Fruit fly (Drosophila melanogaster) whole organism, embryonic: Measurements from ENCODE around the gene Synd.
A peak's percentile ranks its signal among the peaks of the same experiment; 100 is the strongest.

Experiments used
- Abd-B ChIP-seq: fragments of 200-800 bp; sonication (Bioruptor generic); optimal IDR thresholded peaks from 2 replicates; lab custom pipeline; 2018; ENCODE audit warnings: missing biosample characterization, mild to moderate bottlenecking, missing genetic modification characterization, moderate library complexity
- CG13894 ChIP-seq: fragments of 200-800 bp; sonication (Bioruptor generic); optimal IDR thresholded peaks from 3 replicates; lab custom pipeline; 2018; ENCODE audit warnings: missing biosample characterization, mild to moderate bottlenecking, missing genetic modification characterization, moderate library complexity
- CG14710 ChIP-seq: fragments of 200-800 bp; sonication (Bioruptor generic); optimal IDR thresholded peaks from 3 replicates; lab custom pipeline; 2019; ENCODE audit warnings: missing biosample characterization, mild to moderate bottlenecking, missing genetic modification characterization, moderate library complexity
- CG3838 ChIP-seq: fragments of 200-800 bp; sonication (Bioruptor generic); optimal IDR thresholded peaks from 3 replicates; lab custom pipeline; 2016; ENCODE audit warnings: missing biosample characterization, missing genetic modification characterization
- CG3995 ChIP-seq: fragments of 200-800 bp; sonication (Bioruptor generic); optimal IDR thresholded peaks from 3 replicates; lab custom pipeline; 2016; ENCODE audit warnings: missing biosample characterization, missing genetic modification characterization
- Med ChIP-seq: fragments of 200-800 bp; sonication (Bioruptor generic); peaks from one replicate; lab custom pipeline; 2016; ENCODE audit warnings: missing biosample characterization, missing genetic modification characterization, mild to moderate bottlenecking, inconsistent platforms, moderate library complexity
- Optix ChIP-seq: fragments of 200-800 bp; sonication (Bioruptor generic); IDR thresholded peaks from 3 replicates; pipeline ENCODE4 v1.3.6; 2022; ENCODE audit warnings: missing biosample characterization, missing genetic modification characterization
- Poxn ChIP-seq: fragments of 200-800 bp; sonication (Bioruptor generic); IDR thresholded peaks from 2 replicates; pipeline ENCODE4 v1.3.6; 2022; ENCODE audit warnings: missing biosample characterization, missing genetic modification characterization
- Sox100B ChIP-seq: fragments of 200-800 bp; sonication (Bioruptor generic); optimal IDR thresholded peaks from 3 replicates; lab custom pipeline; 2018; ENCODE audit warnings: missing biosample characterization, mild to moderate bottlenecking, missing genetic modification characterization
- abd-A ChIP-seq: fragments of 200-800 bp; sonication (Bioruptor generic); optimal IDR thresholded peaks from 3 replicates; lab custom pipeline; 2019; ENCODE audit warnings: missing biosample characterization, mild to moderate bottlenecking, missing genetic modification characterization, moderate library complexity
- dmrt99B ChIP-seq: fragments of 200-800 bp; sonication (Bioruptor generic); optimal IDR thresholded peaks from 2 replicates; lab custom pipeline; 2018; ENCODE audit warnings: missing biosample characterization, mild to moderate bottlenecking, missing genetic modification characterization, moderate library complexity
- h ChIP-seq: fragments of >200 bp; optimal IDR thresholded peaks from 2 replicates; lab custom pipeline; 2017
- mam ChIP-seq: fragments of 200-800 bp; sonication (Bioruptor generic); optimal IDR thresholded peaks from 3 replicates; lab custom pipeline; 2016; ENCODE audit warnings: missing biosample characterization, missing genetic modification characterization
- salm ChIP-seq: fragments of 200-800 bp; sonication (Bioruptor generic); optimal IDR thresholded peaks from 2 replicates; lab custom pipeline; 2018; ENCODE audit warnings: missing biosample characterization, mild to moderate bottlenecking, missing genetic modification characterization
- ssp ChIP-seq: fragments of 200-800 bp; sonication (Bioruptor generic); IDR thresholded peaks from 2 replicates; pipeline ENCODE4 v1.3.6; 2022; ENCODE audit warnings: missing biosample characterization, missing genetic modification characterization
- z ChIP-seq: fragments of 200-800 bp; sonication (Bioruptor generic); IDR thresholded peaks from 3 replicates; pipeline ENCODE4 v1.3.6; 2022; ENCODE audit warnings: missing biosample characterization, missing genetic modification characterization

Synd gene

DNA sequence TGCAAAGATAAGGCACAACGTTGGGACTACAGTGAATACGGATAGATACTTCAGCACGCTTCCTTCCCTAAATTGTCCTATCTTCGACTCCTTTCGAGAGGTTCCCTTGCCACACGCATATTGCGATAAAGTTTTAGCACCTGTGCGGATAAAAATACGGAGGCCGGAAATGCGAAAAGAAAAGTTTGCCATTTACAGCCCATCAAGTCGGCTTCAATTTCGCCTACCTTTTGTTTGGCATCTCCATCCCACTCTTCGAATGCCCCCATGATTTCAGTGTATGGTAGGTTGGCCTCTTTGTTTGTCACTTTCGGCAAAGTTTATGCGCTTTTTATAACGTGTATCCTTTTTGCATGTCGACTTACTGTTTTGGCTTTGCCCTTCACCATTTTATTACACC is 44.1 kb downstream of the Synd start:
- no peak for TF ChIP-seq Optix
- TF ChIP-seq Abd-B, result no peak
- no peak for TF ChIP-seq salm (tag; lab: Kevin White, UChicago)
- TF ChIP-seq CG13894 (tag; lab: Kevin White, UChicago), result peak; percentile 53
- peak; percentile 52 for TF ChIP-seq abd-A (tag; lab: Kevin White, UChicago)
- no peak for TF ChIP-seq Med (GFP tag; lab: Kevin White, UChicago)

DNA sequence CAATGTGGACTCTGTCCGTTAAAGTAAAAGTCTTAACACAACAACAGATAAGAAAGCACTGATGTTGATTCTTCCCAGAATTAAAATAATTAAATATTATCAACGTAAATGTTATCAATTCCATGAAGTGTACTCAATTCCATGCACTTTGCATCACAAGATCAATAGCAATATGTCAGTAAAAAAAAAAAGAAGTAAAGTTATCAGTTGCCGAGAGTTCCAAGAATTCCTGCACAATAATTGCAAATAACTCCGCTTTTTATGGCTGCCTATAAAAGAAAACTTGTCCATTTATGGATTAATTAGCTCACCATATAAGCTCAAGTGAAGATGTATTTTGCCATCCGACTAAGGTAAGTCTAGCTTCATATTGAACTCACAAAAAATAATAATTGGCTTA is 44.8 kb downstream of the Synd start, which contains the start of gene TotZ:
Gene TotZ, plus strand, starts transcription at position 301 of the 400 bp plus-strand sequence.
- TF ChIP-seq CG3838 (GFP tag; lab: Kevin White, UChicago), result no peak
- no peak for TF ChIP-seq mam (GFP tag; lab: Kevin White, UChicago)
- TF ChIP-seq CG3995, result no peak
- no peak for TF ChIP-seq CG14710 (tag; lab: Kevin White, UChicago)
- TF ChIP-seq ssp, result no peak
- no peak for TF ChIP-seq Sox100B
- TF ChIP-seq Poxn (GFP tag; lab: Robert Waterston, UW), result no peak
- TF ChIP-seq h, result no peak
- no peak for TF ChIP-seq dmrt99B (tag; lab: Kevin White, UChicago)
- TF ChIP-seq z (GFP tag; lab: Robert Waterston, UW), result no peak
- TF ChIP-seq, all 482 proteins: peak for 0
